Fruit fly (Drosophila melanogaster) whole organism, embryonic: ENCODE results near the gene CG42656.

Experiments
- ATbp ChIP-seq: fragments of 200-800 bp; sonication (Bioruptor generic); optimal IDR thresholded peaks from 2 replicates; lab custom pipeline; 2017; ENCODE audit warnings: missing biosample characterization, mild to moderate bottlenecking, missing genetic modification characterization, missing genetic modification reagents
- Atf-2 ChIP-seq: fragments of 200-800 bp; sonication (Bioruptor generic); optimal IDR thresholded peaks from 2 replicates; lab custom pipeline; 2016; ENCODE audit warnings: missing biosample characterization, missing genetic modification characterization
- CG10321 ChIP-seq: fragments of 200-800 bp; sonication (Bioruptor generic); IDR thresholded peaks from 2 replicates; pipeline ENCODE4 v1.3.6; 2022; ENCODE audit warnings: missing biosample characterization, missing genetic modification characterization
- CG10543 ChIP-seq: fragments of 200-800 bp; sonication (Bioruptor generic); optimal IDR thresholded peaks from 3 replicates; lab custom pipeline; 2017; ENCODE audit warnings: missing biosample characterization, mild to moderate bottlenecking, missing genetic modification characterization, moderate library complexity
- CG11695 ChIP-seq: fragments of 200-800 bp; sonication (Bioruptor generic); IDR thresholded peaks from 3 replicates; pipeline ENCODE4 v1.3.6; 2022; ENCODE audit warnings: missing biosample characterization, missing genetic modification characterization
- CG12104 ChIP-seq: fragments of 200-800 bp; sonication (Bioruptor generic); optimal IDR thresholded peaks from 3 replicates; lab custom pipeline; 2016; ENCODE audit warnings: missing biosample characterization, missing genetic modification characterization
- CG15514 ChIP-seq: fragments of 200-800 bp; sonication (Bioruptor generic); optimal IDR thresholded peaks from 3 replicates; lab custom pipeline; 2017; ENCODE audit warnings: missing biosample characterization, missing genetic modification characterization, mild to moderate bottlenecking, moderate library complexity, missing genetic modification reagents
- CG1603 ChIP-seq: fragments of 200-800 bp; sonication (Bioruptor generic); optimal IDR thresholded peaks from 2 replicates; lab custom pipeline; 2019; ENCODE audit warnings: missing biosample characterization, mild to moderate bottlenecking, missing genetic modification characterization, moderate library complexity
- CG2875 ChIP-seq: fragments of 200-800 bp; sonication (Bioruptor generic); optimal IDR thresholded peaks from 2 replicates; lab custom pipeline; 2017; ENCODE audit warnings: missing biosample characterization, mild to moderate bottlenecking, missing genetic modification characterization, missing genetic modification reagents
- CG3065 ChIP-seq: fragments of 200-800 bp; sonication (Bioruptor generic); optimal IDR thresholded peaks from 2 replicates; lab custom pipeline; 2016; ENCODE audit warnings: missing biosample characterization, missing genetic modification characterization
- CG3847 ChIP-seq: fragments of 200-800 bp; sonication (Bioruptor generic); IDR thresholded peaks from 2 replicates; pipeline ENCODE4 v1.3.6; 2022; ENCODE audit warnings: missing biosample characterization, missing genetic modification characterization
- CG4820 ChIP-seq: fragments of 200-800 bp; sonication (Bioruptor generic); optimal IDR thresholded peaks from 3 replicates; lab custom pipeline; 2016; ENCODE audit warnings: missing biosample characterization, missing genetic modification characterization
- CG4854 ChIP-seq: fragments of 200-800 bp; sonication (Bioruptor generic); optimal IDR thresholded peaks from 2 replicates; lab custom pipeline; 2016; ENCODE audit warnings: missing biosample characterization, missing genetic modification characterization, inconsistent platforms
- CG7745 ChIP-seq: fragments of 200-800 bp; sonication (Bioruptor generic); optimal IDR thresholded peaks from 2 replicates; lab custom pipeline; 2018; ENCODE audit warnings: missing biosample characterization, mild to moderate bottlenecking, missing genetic modification characterization, moderate library complexity
- CG9215 ChIP-seq: fragments of 200-800 bp; sonication (Bioruptor generic); IDR thresholded peaks from 2 replicates; pipeline ENCODE4 v1.3.6; 2022; ENCODE audit warnings: missing biosample characterization, missing genetic modification characterization
- D19B ChIP-seq: fragments of 200-800 bp; sonication (Bioruptor generic); optimal IDR thresholded peaks from 2 replicates; lab custom pipeline; 2017; ENCODE audit warnings: missing biosample characterization, mild to moderate bottlenecking, missing genetic modification characterization
- Dbx ChIP-seq: fragments of 200-800 bp; sonication (Bioruptor generic); IDR thresholded peaks from 3 replicates; pipeline ENCODE4 v1.3.6; 2022; ENCODE audit warnings: missing biosample characterization, missing genetic modification characterization
- Dfd ChIP-seq, 2 experiments: fragments of >200 bp; optimal IDR thresholded peaks; 2 replicates each; lab custom pipeline; 2017; ENCODE audit warnings: missing biosample characterization in 2 of 2, missing genetic modification characterization in 2 of 2
- HLH54F ChIP-seq: fragments of 200-800 bp; sonication (Bioruptor generic); optimal IDR thresholded peaks from 3 replicates; lab custom pipeline; 2016; ENCODE audit warnings: missing biosample characterization, missing genetic modification characterization
- Lhr ChIP-seq: fragments of 200-800 bp; sonication (Bioruptor generic); optimal IDR thresholded peaks from 3 replicates; lab custom pipeline; 2017; ENCODE audit warnings: mild to moderate bottlenecking, missing biosample characterization, missing genetic modification reagents, missing genetic modification characterization
- MBD-R2 ChIP-seq: fragments of 200-800 bp; sonication (Bioruptor generic); IDR thresholded peaks from 2 replicates; pipeline ENCODE4 v1.3.6; 2022; ENCODE audit warnings: missing biosample characterization, missing genetic modification characterization
- MESR4 ChIP-seq: fragments of 200-800 bp; sonication (Bioruptor generic); optimal IDR thresholded peaks from 2 replicates; lab custom pipeline; 2018; ENCODE audit warnings: missing biosample characterization, mild to moderate bottlenecking, missing genetic modification characterization, moderate library complexity
- MTF-1 ChIP-seq: fragments of 200-800 bp; sonication (Bioruptor generic); optimal IDR thresholded peaks from 2 replicates; lab custom pipeline; 2018; ENCODE audit warnings: missing biosample characterization, mild to moderate bottlenecking, missing genetic modification characterization, borderline replicate concordance
- Mad ChIP-seq: fragments of 200-800 bp; sonication (Bioruptor generic); optimal IDR thresholded peaks from 2 replicates; lab custom pipeline; 2016; ENCODE audit warnings: missing biosample characterization, missing genetic modification characterization
- Opbp ChIP-seq: fragments of 200-800 bp; sonication (Bioruptor generic); IDR thresholded peaks from 3 replicates; pipeline ENCODE4 v1.3.6; 2022; ENCODE audit warnings: missing biosample characterization, missing genetic modification characterization; ENCODE audit not compliant: partially characterized antibody
- Taf1 ChIP-seq: fragments of 200-800 bp; sonication (Bioruptor generic); IDR thresholded peaks from 2 replicates; pipeline ENCODE4 v1.3.6; 2022; ENCODE audit warnings: missing biosample characterization, missing genetic modification characterization
- ab ChIP-seq: fragments of 200-800 bp; sonication (Bioruptor generic); optimal IDR thresholded peaks from 2 replicates; lab custom pipeline; 2016; ENCODE audit warnings: missing biosample characterization, missing genetic modification characterization
- abd-A ChIP-seq: fragments of 200-800 bp; sonication (Bioruptor generic); optimal IDR thresholded peaks from 3 replicates; lab custom pipeline; 2019; ENCODE audit warnings: missing biosample characterization, mild to moderate bottlenecking, missing genetic modification characterization, moderate library complexity
- ac ChIP-seq: fragments of 200-800 bp; sonication (Bioruptor generic); optimal IDR thresholded peaks from 3 replicates; lab custom pipeline; 2017; ENCODE audit warnings: missing biosample characterization, mild to moderate bottlenecking, missing genetic modification characterization
- ash1 ChIP-seq: fragments of 200-800 bp; sonication (Bioruptor generic); optimal IDR thresholded peaks from 2 replicates; lab custom pipeline; 2018; ENCODE audit warnings: missing biosample characterization, mild to moderate bottlenecking, missing genetic modification characterization
- bab2 ChIP-seq: fragments of 200-800 bp; sonication (Bioruptor generic); optimal IDR thresholded peaks from 2 replicates; lab custom pipeline; 2016; ENCODE audit warnings: missing biosample characterization, missing genetic modification characterization
- cas ChIP-seq: fragments of 200-800 bp; sonication (Bioruptor generic); IDR thresholded peaks from 2 replicates; pipeline ENCODE4 v1.3.6; 2022; ENCODE audit warnings: missing biosample characterization, missing genetic modification characterization
- esg ChIP-seq: fragments of 200-800 bp; sonication (Bioruptor generic); conservative IDR thresholded peaks from 2 replicates; pipeline ENCODE4 v1.3.6; 2022; ENCODE audit warnings: missing biosample characterization, missing genetic modification characterization
- eve ChIP-seq, 2 experiments: fragments of >200 bp; optimal IDR thresholded peaks; 2 replicates each; lab custom pipeline; 2017; ENCODE audit warnings: missing biosample characterization in 2 of 2, missing genetic modification characterization in 2 of 2
- fd96Cb ChIP-seq: fragments of 200-800 bp; sonication (Bioruptor generic); optimal IDR thresholded peaks from 2 replicates; lab custom pipeline; 2018; ENCODE audit warnings: missing biosample characterization, mild to moderate bottlenecking, missing genetic modification characterization, moderate library complexity
- gem ChIP-seq: fragments of 200-800 bp; sonication (Bioruptor generic); optimal IDR thresholded peaks from 2 replicates; lab custom pipeline; 2019; ENCODE audit warnings: missing biosample characterization, mild to moderate bottlenecking, missing genetic modification characterization, moderate library complexity
- gro ChIP-seq: fragments of 200-800 bp; sonication (Bioruptor generic); optimal IDR thresholded peaks from 2 replicates; lab custom pipeline; 2016; ENCODE audit warnings: missing biosample characterization, missing genetic modification characterization
- kah ChIP-seq: fragments of 200-800 bp; sonication (Bioruptor generic); optimal IDR thresholded peaks from 2 replicates; lab custom pipeline; 2018; ENCODE audit warnings: missing biosample characterization, mild to moderate bottlenecking, missing genetic modification characterization
- kni ChIP-seq: fragments of 200-800 bp; sonication (Bioruptor generic); optimal IDR thresholded peaks from 3 replicates; lab custom pipeline; 2017; ENCODE audit warnings: mild to moderate bottlenecking, missing biosample characterization, missing genetic modification reagents, missing genetic modification characterization
- lbe ChIP-seq: fragments of 200-800 bp; sonication (Bioruptor generic); optimal IDR thresholded peaks from 2 replicates; lab custom pipeline; 2016; ENCODE audit warnings: missing biosample characterization, mild to moderate bottlenecking, missing genetic modification characterization
- nmo ChIP-seq: fragments of 200-800 bp; sonication (Bioruptor generic); optimal IDR thresholded peaks from 2 replicates; lab custom pipeline; 2018; ENCODE audit warnings: missing biosample characterization, mild to moderate bottlenecking, missing genetic modification characterization, moderate library complexity
- seq ChIP-seq: fragments of 200-800 bp; sonication (Bioruptor generic); IDR thresholded peaks from 2 replicates; pipeline ENCODE4 v1.3.6; 2022; ENCODE audit warnings: missing biosample characterization, missing genetic modification characterization
- sim ChIP-seq: fragments of 200-800 bp; sonication (Bioruptor generic); IDR thresholded peaks from 2 replicates; pipeline ENCODE4 v1.3.6; 2022; ENCODE audit warnings: missing biosample characterization, missing genetic modification characterization
- sqz ChIP-seq: fragments of 200-800 bp; sonication (Bioruptor generic); optimal IDR thresholded peaks from 3 replicates; lab custom pipeline; 2018; ENCODE audit warnings: missing biosample characterization, mild to moderate bottlenecking, missing genetic modification characterization
- tio ChIP-seq: fragments of 200-800 bp; sonication (Bioruptor generic); optimal IDR thresholded peaks from 2 replicates; lab custom pipeline; 2017; ENCODE audit warnings: missing biosample characterization, missing genetic modification characterization, inconsistent platforms
- tna ChIP-seq: fragments of 200-800 bp; sonication (Bioruptor generic); IDR thresholded peaks from 2 replicates; pipeline ENCODE4 v1.3.6; 2022; ENCODE audit warnings: missing biosample characterization, missing genetic modification characterization; ENCODE audit not compliant: partially characterized antibody
- unc-4 ChIP-seq: fragments of 200-800 bp; sonication (Bioruptor generic); IDR thresholded peaks from 2 replicates; pipeline ENCODE4 v1.3.6; 2022; ENCODE audit warnings: missing biosample characterization, missing genetic modification characterization; ENCODE audit not compliant: partially characterized antibody
- wek ChIP-seq: fragments of 200-800 bp; sonication (Bioruptor generic); optimal IDR thresholded peaks from 3 replicates; lab custom pipeline; 2018; ENCODE audit warnings: missing biosample characterization, mild to moderate bottlenecking, missing genetic modification characterization, moderate library complexity
- zf30C ChIP-seq: fragments of 200-800 bp; sonication (Bioruptor generic); optimal IDR thresholded peaks from 3 replicates; lab custom pipeline; 2018; ENCODE audit warnings: missing biosample characterization, mild to moderate bottlenecking, missing genetic modification characterization
- zfh2 ChIP-seq: fragments of 200-800 bp; sonication (Bioruptor generic); optimal IDR thresholded peaks from 2 replicates; lab custom pipeline; 2016; ENCODE audit warnings: missing biosample characterization, missing genetic modification characterization

CG42656 gene

dm6 chr3R:7473767-7474254 is 19.3 kb downstream of the CG42656 start, which contains the start of gene CG1142 (continued):
- TF ChIP-seq Mad (GFP tag; lab: Kevin White, UChicago) (peak; percentile 95), tna (GFP tag; lab: Robert Waterston, UW) (no peak), sqz (GFP tag; lab: Kevin White, UChicago) (peak; percentile 98), bab2 (peak; percentile 97), kah (GFP tag; lab: Kevin White, UChicago) (peak; percentile 95), MBD-R2 (GFP tag; lab: Robert Waterston, UW) (peak; percentile 98), CG10321 (GFP tag; lab: Robert Waterston, UW) (peak; percentile 89), CG11695 (peak; percentile 99), ab (GFP tag; lab: Kevin White, UChicago) (peak; percentile 25), seq (GFP tag; lab: Robert Waterston, UW) (peak; percentile 98), HLH54F (peak; percentile 95), eve (GFP tag; optimal IDR thresholded peaks at IDR 0.05; lab: Kevin White, UChicago) (peak; percentile 47 to 97), ac (GFP tag; lab: Kevin White, UChicago) (peak; percentile 96), CG4854 (GFP tag; lab: Kevin White, UChicago) (peak; percentile 96), CG2875 (GFP tag; lab: Kevin White, UChicago) (peak; percentile 96), nmo (GFP tag; lab: Kevin White, UChicago) (peak; percentile 99), CG9215 (GFP tag; lab: Robert Waterston, UW) (peak; percentile 94), Taf1 (GFP tag; lab: Robert Waterston, UW) (peak; percentile 95), Opbp (GFP tag; lab: Robert Waterston, UW) (no peak), Lhr (GFP tag; lab: Kevin White, UChicago) (peak; percentile 98), zf30C (GFP tag; lab: Kevin White, UChicago) (peak; percentile 52), CG4820 (GFP tag; lab: Kevin White, UChicago) (peak; percentile 98), Atf-2 (GFP tag; lab: Kevin White, UChicago) (peak; percentile 96), tio (peak; percentile 97), gem (tag; lab: Kevin White, UChicago) (peak; percentile 100), cas (GFP tag; lab: Robert Waterston, UW) (peak; percentile 96), CG1603 (tag; lab: Kevin White, UChicago) (peak; percentile 97), ATbp (GFP tag; lab: Kevin White, UChicago) (peak; percentile 96), MESR4 (GFP tag; lab: Kevin White, UChicago) (peak; percentile 60), CG10543 (peak; percentile 95), ash1 (GFP tag; lab: Kevin White, UChicago) (peak; percentile 78), unc-4 (no peak), D19B (GFP tag; lab: Kevin White, UChicago) (peak; percentile 94), kni (GFP tag; lab: Kevin White, UChicago) (peak; percentile 89), CG12104 (GFP tag; lab: Kevin White, UChicago) (peak; percentile 99), CG15514 (GFP tag; lab: Kevin White, UChicago) (peak; percentile 93), CG3847 (peak; percentile 97), esg (GFP tag; lab: Robert Waterston, UW) (peak; percentile 98), abd-A (tag; lab: Kevin White, UChicago) (peak; percentile 93), lbe (GFP tag; lab: Kevin White, UChicago) (peak; percentile 95), fd96Cb (tag; lab: Kevin White, UChicago) (peak; percentile 99), CG7745 (tag; lab: Kevin White, UChicago) (peak; percentile 97), Dbx (peak; percentile 98), gro (peak; percentile 77), Dfd (GFP tag; optimal IDR thresholded peaks at IDR 0.05; lab: Kevin White, UChicago) (peak in 1 of 2 experiments; percentile 62), MTF-1 (GFP tag; lab: Kevin White, UChicago) (peak; percentile 98), wek (GFP tag; lab: Kevin White, UChicago) (peak; percentile 98), zfh2 (GFP tag; lab: Kevin White, UChicago) (peak; percentile 91), CG3065 (GFP tag; lab: Kevin White, UChicago) (peak; percentile 97), sim (GFP tag; lab: Robert Waterston, UW) (peak; percentile 99)
